Worm (Caenorhabditis elegans) whole organism, L1 larva: Measurements from ENCODE around the gene pot-2.

Experiments
- nhr-77 ChIP-seq: fragments of 150-350 bp; optimal IDR thresholded peaks from 2 replicates; lab custom pipeline; 2014; ENCODE audit warnings: missing biosample characterization, missing genetic modification characterization
- unc-62 ChIP-seq: fragments of 150-350 bp; optimal IDR thresholded peaks from 2 replicates; lab custom pipeline; 2014; ENCODE audit warnings: missing biosample characterization, missing genetic modification reagents, missing genetic modification characterization

DNA sequence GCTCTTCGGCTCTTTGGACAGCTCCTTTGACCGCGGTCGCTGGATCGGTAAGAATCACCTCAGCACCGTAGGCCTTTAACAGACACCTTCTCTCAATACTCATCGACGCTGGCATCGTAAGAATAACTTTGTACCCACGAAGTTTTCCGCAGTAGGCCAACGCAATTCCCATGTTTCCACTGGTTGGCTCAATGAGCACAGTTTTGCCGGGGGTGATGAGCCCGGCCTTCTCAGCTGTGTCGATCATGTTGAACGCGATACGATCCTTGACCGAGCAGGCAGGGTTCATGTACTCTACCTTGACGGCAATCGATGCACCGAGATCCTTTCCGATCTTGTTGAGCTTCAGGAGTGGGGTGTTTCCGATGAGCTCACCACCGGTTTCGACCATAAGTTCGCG is 30.0 kb upstream of the pot-2 start:
- no peak for TF ChIP-seq nhr-77
- no peak for TF ChIP-seq unc-62 (GFP tag; lab: Kevin White, UChicago)
